Fruit fly (Drosophila melanogaster) whole organism, embryonic: ENCODE data around the gene CG9289.

Source experiments
- CG14965 ChIP-seq: fragments of 200-800 bp; sonication (Bioruptor generic); optimal IDR thresholded peaks from 2 replicates; lab custom pipeline; 2016; ENCODE audit warnings: missing biosample characterization, missing genetic modification characterization, borderline replicate concordance
- ab ChIP-seq: fragments of 200-800 bp; sonication (Bioruptor generic); optimal IDR thresholded peaks from 2 replicates; lab custom pipeline; 2016; ENCODE audit warnings: missing biosample characterization, missing genetic modification characterization
- fd64A ChIP-seq: fragments of 200-800 bp; sonication (Bioruptor generic); optimal IDR thresholded peaks from 3 replicates; lab custom pipeline; 2018; ENCODE audit warnings: missing biosample characterization, mild to moderate bottlenecking, missing genetic modification characterization
- tap ChIP-seq: fragments of 200-800 bp; optimal IDR thresholded peaks from 3 replicates; lab custom pipeline; 2019; ENCODE audit warnings: missing biosample characterization, mild to moderate bottlenecking, missing genetic modification characterization, moderate library complexity

DNA sequence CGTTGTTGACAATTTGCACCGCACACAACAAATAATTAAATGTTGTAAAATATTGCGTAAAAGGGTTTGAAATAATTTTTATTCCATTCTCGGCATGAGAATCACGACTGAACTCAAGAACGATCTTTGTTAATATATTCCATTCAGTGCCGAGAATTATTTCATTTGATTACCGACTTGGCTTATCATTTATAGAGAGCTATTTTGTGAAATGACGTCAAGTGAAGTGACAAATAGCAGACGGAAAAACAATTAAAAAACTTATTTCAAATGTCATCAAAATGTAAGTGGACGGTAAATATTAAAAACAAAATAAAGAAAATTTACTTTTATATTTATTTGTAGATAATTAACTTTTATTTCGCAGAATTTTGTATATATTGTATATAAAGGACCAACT lies 30.3 kb upstream of the CG9289 start:
- TF ChIP-seq fd64A (GFP tag; lab: Kevin White, UChicago) (no peak), CG14965 (GFP tag; lab: Kevin White, UChicago) (no peak), tap (no peak), ab (no peak)
